Fruit fly (Drosophila melanogaster): Measurements from ENCODE around the gene Lkb1.

Gene Lkb1

dm6 chr3R:13683624-13684568 is 7.5 kb downstream of the Lkb1 start, which contains the start of gene flfl (continued):
- TF ChIP-seq ac (GFP tag; optimal IDR thresholded peaks at IDR 0.05) (no peak), gcm2 (GFP tag; optimal IDR thresholded peaks at IDR 0.05) (no peak), CG4820 (GFP tag; optimal IDR thresholded peaks at IDR 0.05) (no peak), BEAF-32 (GFP tag; optimal IDR thresholded peaks at IDR 0.05) (peak; percentile 98), bcd (GFP tag; optimal IDR thresholded peaks at IDR 0.05) (peak; percentile 29), CG14014 (GFP tag; IDR thresholded peaks at IDR 0.05) (no peak), pan (optimal IDR thresholded peaks at IDR 0.05) (no peak), pan (GFP tag; optimal IDR thresholded peaks at IDR 0.05 in 1 of 2, IDR thresholded peaks at IDR 0.05 in 1 of 2) (no peak), Sox100B (GFP tag; optimal IDR thresholded peaks at IDR 0.05) (no peak), CG8944 (GFP tag; optimal IDR thresholded peaks at IDR 0.05) (no peak), trem (tag; optimal IDR thresholded peaks at IDR 0.05) (peak; percentile 54), Dfd (GFP tag; optimal IDR thresholded peaks at IDR 0.05) (no peak), tna (GFP tag; IDR thresholded peaks at IDR 0.05; ENCODE audit: partially characterized antibody) (no peak), CG6813 (GFP tag; optimal IDR thresholded peaks at IDR 0.05) (peak; percentile 30), jumu (GFP tag; optimal IDR thresholded peaks at IDR 0.05) (peak; percentile 35), CG14965 (GFP tag; optimal IDR thresholded peaks at IDR 0.05; ENCODE audit: borderline replicate concordance) (no peak), pum (GFP tag; optimal IDR thresholded peaks at IDR 0.05) (peak; percentile 13), Abd-B (GFP tag; optimal IDR thresholded peaks at IDR 0.05) (no peak), CG11695 (GFP tag; IDR thresholded peaks at IDR 0.05) (no peak), CG2120 (GFP tag; optimal IDR thresholded peaks at IDR 0.05) (peak; percentile 33), Opbp (GFP tag; IDR thresholded peaks at IDR 0.05; ENCODE audit: partially characterized antibody) (no peak), CG1792 (GFP tag; optimal IDR thresholded peaks at IDR 0.05) (peak; percentile 32), CG3847 (GFP tag; IDR thresholded peaks at IDR 0.05) (no peak), onecut (GFP tag; IDR thresholded peaks at IDR 0.05) (no peak), Side (GFP tag; optimal IDR thresholded peaks at IDR 0.05) (peak; percentile 4), jing (GFP tag; optimal IDR thresholded peaks at IDR 0.05) (no peak), CG7271 (tag; optimal IDR thresholded peaks at IDR 0.05) (no peak), ERR (GFP tag; optimal IDR thresholded peaks at IDR 0.05) (peak; percentile 50), CG18599 (GFP tag; optimal IDR thresholded peaks at IDR 0.05) (no peak), CG14860 (GFP tag; IDR thresholded peaks at IDR 0.05; ENCODE audit: partially characterized antibody) (no peak), CG4854 (GFP tag; optimal IDR thresholded peaks at IDR 0.05) (no peak), CG11723 (GFP tag; optimal IDR thresholded peaks at IDR 0.05) (no peak), gem (tag; optimal IDR thresholded peaks at IDR 0.05) (no peak), Xbp1 (GFP tag; optimal IDR thresholded peaks at IDR 0.05) (no peak), nom (GFP tag; optimal IDR thresholded peaks at IDR 0.05) (peak; percentile 66), MBD-R2 (GFP tag; IDR thresholded peaks at IDR 0.05) (no peak), chif (GFP tag; optimal IDR thresholded peaks at IDR 0.05) (no peak), CG15514 (GFP tag; optimal IDR thresholded peaks at IDR 0.05) (peak; percentile 42), CG18764 (GFP tag; optimal IDR thresholded peaks at IDR 0.05) (peak; percentile 35), CG30020 (tag; optimal IDR thresholded peaks at IDR 0.05) (peak; percentile 47), CG17568 (GFP tag; optimal IDR thresholded peaks at IDR 0.05) (no peak), CG6683 (GFP tag; optimal IDR thresholded peaks at IDR 0.05) (no peak), CG10654 (GFP tag; optimal IDR thresholded peaks at IDR 0.05) (no peak), D19B (GFP tag; optimal IDR thresholded peaks at IDR 0.05) (no peak), CG14667 (GFP tag; IDR thresholded peaks at IDR 0.05) (no peak), mld (GFP tag; IDR thresholded peaks at IDR 0.05; ENCODE audit: partially characterized antibody) (no peak), CG12155 (GFP tag; optimal IDR thresholded peaks at IDR 0.05) (peak; percentile 18), Ssrp (tag; optimal IDR thresholded peaks at IDR 0.05) (no peak)

Measured in whole organism, embryonic.